Fruit fly (Drosophila melanogaster): ENCODE measurements around the gene CG42331.

- TF ChIP-seq CG17806 (tag; optimal IDR thresholded peaks at IDR 0.05) (no peak), CG10348 (GFP tag; IDR thresholded peaks at IDR 0.05) (no peak), Pif1B (GFP tag; optimal IDR thresholded peaks at IDR 0.05) (no peak)
Observed at dm6 chr3R:24809576-24810279, 37.7 kb downstream of the CG42331 start.

Data from whole organism, pupa.